Fruit fly (Drosophila melanogaster) whole organism, adult: ENCODE measurements around the gene CG15506.
A peak's percentile ranks its signal among the peaks of the same experiment; 100 is the strongest.

Source experiments
- CG12768 ChIP-seq: fragments of 200-800 bp; sonication (Bioruptor generic); optimal IDR thresholded peaks from 2 replicates; lab custom pipeline; 2017; ENCODE audit warnings: missing biosample characterization, missing genetic modification characterization, mild to moderate bottlenecking, moderate library complexity, missing genetic modification reagents
- CG33017 ChIP-seq: fragments of 200-800 bp; sonication (Bioruptor generic); optimal IDR thresholded peaks from 2 replicates; lab custom pipeline; 2018; ENCODE audit warnings: missing biosample characterization, mild to moderate bottlenecking, missing genetic modification characterization, moderate library complexity
- Crg-1 ChIP-seq: fragments of 200-800 bp; sonication (Bioruptor generic); optimal IDR thresholded peaks from 2 replicates; lab custom pipeline; 2016; ENCODE audit warnings: missing biosample characterization, missing genetic modification characterization
- cic ChIP-seq: fragments of 200-800 bp; sonication (Bioruptor generic); optimal IDR thresholded peaks from 2 replicates; lab custom pipeline; 2017; ENCODE audit warnings: missing biosample characterization, mild to moderate bottlenecking, missing genetic modification characterization, moderate library complexity
- pad ChIP-seq: fragments of 200-800 bp; sonication (Bioruptor generic); optimal IDR thresholded peaks from 3 replicates; lab custom pipeline; 2017; ENCODE audit warnings: missing biosample characterization, missing genetic modification characterization, mild to moderate bottlenecking, moderate library complexity, missing genetic modification reagents

dm6 chr3R:29717519-29717918, 944 bp upstream of the CG15506 start:
- TF ChIP-seq Crg-1 (GFP tag; lab: Kevin White, UChicago): no peak
- peak; percentile 8 for TF ChIP-seq cic (GFP tag; lab: Kevin White, UChicago)
- peak; percentile 9 for TF ChIP-seq pad (GFP tag; lab: Kevin White, UChicago)
- TF ChIP-seq CG12768 (GFP tag; lab: Kevin White, UChicago): peak; percentile 57
- TF ChIP-seq CG33017 (tag; lab: Kevin White, UChicago): peak; percentile 80
